Worm (Caenorhabditis elegans): ENCODE measurements around the gene ttr-50.

The ttr-50 gene

DNA sequence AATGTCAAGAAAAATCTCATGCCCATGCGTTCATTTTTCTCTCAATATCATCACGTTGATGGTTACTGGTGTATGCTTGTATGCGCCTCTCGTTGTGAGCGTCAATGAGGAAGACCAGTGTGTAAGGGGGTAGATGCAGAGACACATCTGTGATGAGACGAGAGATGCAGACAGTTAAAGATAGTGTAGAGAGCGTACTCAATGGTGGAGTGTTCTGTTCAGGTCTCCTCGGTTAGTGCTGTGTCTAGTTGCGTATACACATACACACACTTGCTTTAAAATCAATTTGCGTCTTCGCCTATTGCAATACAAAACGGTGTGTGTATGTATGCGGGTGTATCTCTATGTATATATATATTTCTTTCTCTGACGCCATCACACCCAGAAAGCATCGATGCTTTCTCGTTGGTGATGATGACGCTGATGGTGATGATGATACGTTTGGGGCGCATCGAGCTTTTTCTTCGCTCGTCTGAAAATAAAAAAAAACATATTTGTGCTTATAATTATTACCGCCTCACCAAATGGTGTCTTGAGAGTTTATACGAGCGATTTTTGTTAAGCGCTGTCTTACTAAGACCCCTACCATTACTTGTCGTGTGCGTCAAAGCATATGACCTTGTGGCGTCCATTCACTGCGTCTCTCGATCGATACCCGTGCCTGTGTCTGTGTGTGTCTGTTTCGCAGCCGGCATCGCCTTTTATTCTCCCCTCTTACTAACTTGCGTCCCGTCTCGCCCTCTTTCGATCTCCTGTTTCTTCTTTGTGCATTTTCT is 47.2 kb downstream of the ttr-50 start, which contains the start of gene F40F11.3 (continued):
- peak; percentile 26 for TF ChIP-seq B0336.3 (GFP tag; IDR thresholded peaks at IDR 0.05)
- peak; percentile 96 for TF ChIP-seq hmg-1.2 (GFP tag; IDR thresholded peaks at IDR 0.05)
- TF ChIP-seq T07F8.4 (tag; optimal IDR thresholded peaks at IDR 0.05): no peak
- 0 out of 2 replicates have a peak, but pooled peaks have one; percentile 48 for TF ChIP-seq madf-3 (GFP tag; IDR thresholded peaks at IDR 0.05)
- peak; percentile 64 for TF ChIP-seq mcd-1 (GFP tag; IDR thresholded peaks at IDR 0.05)
- TF ChIP-seq lin-35 (GFP tag; optimal IDR thresholded peaks at IDR 0.05): peak in 1 of 3 experiments; percentile 82
- 0 out of 2 replicates have a peak, but pooled peaks have one; percentile 52 for TF ChIP-seq ceh-40 (GFP tag; IDR thresholded peaks at IDR 0.05)
- no peak for TF ChIP-seq aptf-3 (GFP tag; IDR thresholded peaks at IDR 0.05)
- TF ChIP-seq egl-18 (GFP tag; IDR thresholded peaks at IDR 0.05): 0 out of 2 replicates have a peak, but pooled peaks have one; percentile 40
- no peak for TF ChIP-seq ztf-28 (GFP tag; IDR thresholded peaks at IDR 0.05)
- peak; percentile 2 for TF ChIP-seq ztf-18 (tag; optimal IDR thresholded peaks at IDR 0.05)
- TF ChIP-seq nhr-179 (tag; optimal IDR thresholded peaks at IDR 0.05): no peak
- TF ChIP-seq tlf-1 (GFP tag; optimal IDR thresholded peaks at IDR 0.05): peak; percentile 48
- TF ChIP-seq attf-6 (GFP tag; IDR thresholded peaks at IDR 0.05): no peak
- peak; percentile 71 for TF ChIP-seq madf-10 (tag; optimal IDR thresholded peaks at IDR 0.05)
- TF ChIP-seq lir-1 (GFP tag; conservative IDR thresholded peaks at IDR 0.05): no peak
- no peak for TF ChIP-seq F23B12.7 (tag; optimal IDR thresholded peaks at IDR 0.05; ENCODE audit: insufficient read depth)
- TF ChIP-seq cebp-1 (GFP tag; IDR thresholded peaks at IDR 0.05): peak; percentile 7; the same call in 1 of the 2 replicates
- TF ChIP-seq cebp-1 (tag; optimal IDR thresholded peaks at IDR 0.05): peak; percentile 77
- peak; percentile 8; the same call in 1 of the 2 replicates for TF ChIP-seq madf-6 (GFP tag; IDR thresholded peaks at IDR 0.05)
- TF ChIP-seq snpc-3.4 (tag; optimal IDR thresholded peaks at IDR 0.05): no peak
- TF ChIP-seq madf-8 (GFP tag; conservative IDR thresholded peaks at IDR 0.05): no peak
- TF ChIP-seq nhr-80 (tag; optimal IDR thresholded peaks at IDR 0.05): peak; percentile 41
- TF ChIP-seq ceh-91 (GFP tag; IDR thresholded peaks at IDR 0.05): peak; percentile 10; the same call in 1 of the 2 replicates
- 0 out of 2 replicates have a peak, but pooled peaks have one; percentile 47 for TF ChIP-seq cebp-2 (GFP tag; IDR thresholded peaks at IDR 0.05)
- no peak for TF ChIP-seq ztf-3 (GFP tag; optimal IDR thresholded peaks at IDR 0.05)
- TF ChIP-seq Y53G8AR.9 (GFP tag; conservative IDR thresholded peaks at IDR 0.05): no peak; the same call in 1 of the 2 replicates
- no peak for TF ChIP-seq ztf-25 (GFP tag; IDR thresholded peaks at IDR 0.05)
- no peak for TF ChIP-seq C17E4.6 (GFP tag; IDR thresholded peaks at IDR 0.05)
- TF ChIP-seq nfyb-1 (GFP tag; IDR thresholded peaks at IDR 0.05): peak; percentile 77
- peak; percentile 37; the same call in 1 of the 2 replicates for TF ChIP-seq hmg-20 (GFP tag; IDR thresholded peaks at IDR 0.05)
- peak; percentile 41 for TF ChIP-seq ets-4 (GFP tag; optimal IDR thresholded peaks at IDR 0.05)
- TF ChIP-seq hsf-1 (GFP tag; IDR thresholded peaks at IDR 0.05): no peak
- 0 out of 2 replicates have a peak, but pooled peaks have one; percentile 14 for TF ChIP-seq Y95B8A.8 (GFP tag; IDR thresholded peaks at IDR 0.05)
- TF ChIP-seq hlh-12 (tag; optimal IDR thresholded peaks at IDR 0.05): no peak
- peak; percentile 61 for TF ChIP-seq K11D2.4 (GFP tag; IDR thresholded peaks at IDR 0.05)
- peak; percentile 38 for TF ChIP-seq akir-1 (GFP tag; optimal IDR thresholded peaks at IDR 0.05)
- peak; percentile 65 for TF ChIP-seq lin-54 (GFP tag; optimal IDR thresholded peaks at IDR 0.05)
- TF ChIP-seq dpl-1 (GFP tag; optimal IDR thresholded peaks at IDR 0.05): peak; percentile 32
- TF ChIP-seq hrde-1 (tag; optimal IDR thresholded peaks at IDR 0.05; ENCODE audit: borderline replicate concordance): no peak
- peak; percentile 16 for TF ChIP-seq somi-1 (GFP tag; optimal IDR thresholded peaks at IDR 0.05)

Data from whole organism, young adult.